Fruit fly (Drosophila melanogaster) whole organism, pupa: ENCODE data around the gene CG15760.
A peak's percentile ranks its signal among the peaks of the same experiment; 100 is the strongest.

ENCODE experiments used
- CG10348 ChIP-seq: fragments of 200-800 bp; sonication (Bioruptor generic); IDR thresholded peaks from 2 replicates; pipeline ENCODE4 v1.3.6; 2022; ENCODE audit warnings: missing biosample characterization, missing genetic modification characterization
- CG12605 ChIP-seq: fragments of 200-800 bp; sonication (Bioruptor generic); IDR thresholded peaks from 2 replicates; pipeline ENCODE4 v1.3.6; 2022; ENCODE audit warnings: missing biosample characterization, missing genetic modification characterization
- CG13204 ChIP-seq: fragments of 200-800 bp; sonication (Bioruptor generic); optimal IDR thresholded peaks from 2 replicates; lab custom pipeline; 2018; ENCODE audit warnings: missing biosample characterization, mild to moderate bottlenecking, missing genetic modification characterization, moderate library complexity
- CG14655 ChIP-seq: fragments of 200-800 bp; sonication (Bioruptor generic); optimal IDR thresholded peaks from 3 replicates; lab custom pipeline; 2017; ENCODE audit warnings: mild to moderate bottlenecking, missing biosample characterization, missing genetic modification reagents, missing genetic modification characterization
- CG15710 ChIP-seq: fragments of 200-800 bp; sonication (Bioruptor generic); optimal IDR thresholded peaks from 2 replicates; lab custom pipeline; 2018; ENCODE audit warnings: missing biosample characterization, mild to moderate bottlenecking, missing genetic modification characterization, moderate library complexity
- CG17806 ChIP-seq: fragments of 200-800 bp; sonication (Bioruptor generic); optimal IDR thresholded peaks from 2 replicates; lab custom pipeline; 2018; ENCODE audit warnings: missing biosample characterization, mild to moderate bottlenecking, missing genetic modification characterization, moderate library complexity
- CG32121 ChIP-seq: fragments of 200-800 bp; sonication (Bioruptor generic); IDR thresholded peaks from 2 replicates; pipeline ENCODE4 v1.3.6; 2022; ENCODE audit warnings: missing biosample characterization, missing genetic modification characterization
- CG34367 ChIP-seq: fragments of 200-800 bp; sonication (Bioruptor generic); optimal IDR thresholded peaks from 2 replicates; lab custom pipeline; 2018; ENCODE audit warnings: missing biosample characterization, mild to moderate bottlenecking, missing genetic modification characterization
- CG4496 ChIP-seq: fragments of 200-800 bp; sonication (Bioruptor generic); IDR thresholded peaks from 3 replicates; pipeline ENCODE4 v1.3.6; 2022; ENCODE audit warnings: missing biosample characterization, missing genetic modification characterization
- CG8159 ChIP-seq: fragments of 200-800 bp; sonication (Bioruptor generic); optimal IDR thresholded peaks from 3 replicates; lab custom pipeline; 2018; ENCODE audit warnings: missing biosample characterization, mild to moderate bottlenecking, missing genetic modification characterization, moderate library complexity
- CG8301 ChIP-seq: fragments of 200-800 bp; sonication (Bioruptor generic); optimal IDR thresholded peaks from 2 replicates; lab custom pipeline; 2018; ENCODE audit warnings: missing biosample characterization, mild to moderate bottlenecking, missing genetic modification characterization
- CG9948 ChIP-seq: fragments of 200-800 bp; sonication (Bioruptor generic); optimal IDR thresholded peaks from 2 replicates; lab custom pipeline; 2018; ENCODE audit warnings: missing biosample characterization, mild to moderate bottlenecking, missing genetic modification characterization, moderate library complexity
- D1 ChIP-seq: fragments of 200-800 bp; sonication (Bioruptor generic); optimal IDR thresholded peaks from 2 replicates; lab custom pipeline; 2018; ENCODE audit warnings: missing biosample characterization, mild to moderate bottlenecking, missing genetic modification characterization, moderate library complexity
- EcR ChIP-seq: fragments of 200-800 bp; sonication (Bioruptor generic); optimal IDR thresholded peaks from 3 replicates; lab custom pipeline; 2019; ENCODE audit warnings: missing biosample characterization, missing genetic modification characterization, mild to moderate bottlenecking, moderate library complexity, missing genetic modification reagents
- Ets98B ChIP-seq: fragments of 200-800 bp; sonication (Bioruptor generic); IDR thresholded peaks from 2 replicates; pipeline ENCODE4 v1.3.6; 2022; ENCODE audit warnings: missing biosample characterization, missing genetic modification characterization
- Pif1A ChIP-seq: fragments of 200-800 bp; sonication (Bioruptor generic); optimal IDR thresholded peaks from 3 replicates; lab custom pipeline; 2016; ENCODE audit warnings: missing biosample characterization, missing genetic modification characterization
- Pif1B ChIP-seq: fragments of 200-800 bp; sonication (Bioruptor generic); optimal IDR thresholded peaks from 3 replicates; lab custom pipeline; 2016; ENCODE audit warnings: missing biosample characterization, missing genetic modification characterization
- Snoo ChIP-seq: fragments of 200-800 bp; sonication (Bioruptor generic); optimal IDR thresholded peaks from 3 replicates; lab custom pipeline; 2017; ENCODE audit warnings: missing biosample characterization, mild to moderate bottlenecking, missing genetic modification characterization, inconsistent platforms
- fd96Ca ChIP-seq: fragments of 200-800 bp; sonication (Bioruptor generic); IDR thresholded peaks from 3 replicates; pipeline ENCODE4 v1.3.6; 2022; ENCODE audit warnings: missing biosample characterization, missing genetic modification characterization
- gl ChIP-seq: fragments of 200-800 bp; sonication (Bioruptor generic); optimal IDR thresholded peaks from 2 replicates; lab custom pipeline; 2018; ENCODE audit warnings: missing biosample characterization, mild to moderate bottlenecking, missing genetic modification characterization
- rn ChIP-seq: fragments of 200-800 bp; sonication (Bioruptor generic); IDR thresholded peaks from 2 replicates; pipeline ENCODE4 v1.3.6; 2022; ENCODE audit warnings: missing biosample characterization, missing genetic modification characterization

Gene CG15760

dm6 chrX:13634254-13634999 is 35.1 kb upstream of the CG15760 start:
- TF ChIP-seq Snoo, result peak; percentile 6
- no peak for TF ChIP-seq fd96Ca (GFP tag; lab: Robert Waterston, UW)
- no peak for TF ChIP-seq CG32121 (GFP tag; lab: Robert Waterston, UW)
- TF ChIP-seq Pif1B (GFP tag; lab: Kevin White, UChicago), result no peak
- no peak for TF ChIP-seq rn
- TF ChIP-seq D1, result no peak
- peak; percentile 0 for TF ChIP-seq CG8301
- no peak for TF ChIP-seq CG12605 (GFP tag; lab: Robert Waterston, UW)
- no peak for TF ChIP-seq CG10348 (GFP tag; lab: Robert Waterston, UW)
- TF ChIP-seq Pif1A (GFP tag; lab: Kevin White, UChicago), result peak; percentile 34
- TF ChIP-seq CG14655 (GFP tag; lab: Kevin White, UChicago), result peak; percentile 20
- TF ChIP-seq CG4496 (GFP tag; lab: Robert Waterston, UW), result 0 out of 3 replicates have a peak, but pooled peaks have one; percentile 24
- no peak for TF ChIP-seq CG9948 (tag; lab: Kevin White, UChicago)
- no peak for TF ChIP-seq Ets98B (GFP tag; lab: Robert Waterston, UW)
- TF ChIP-seq gl, result no peak
- TF ChIP-seq EcR (GFP tag; lab: Kevin White, UChicago), result peak; percentile 10
- no peak for TF ChIP-seq CG8159 (tag; lab: Kevin White, UChicago)
- TF ChIP-seq CG15710 (tag; lab: Kevin White, UChicago), result no peak
- TF ChIP-seq CG13204, result no peak
- TF ChIP-seq CG34367 (tag; lab: Kevin White, UChicago), result no peak
- no peak for TF ChIP-seq CG17806

dm6 chrX:13635000-13635368 is 34.5 kb upstream of the CG15760 start:
- no peak for TF ChIP-seq CG15710 (tag; lab: Kevin White, UChicago)
- no peak for TF ChIP-seq CG9948 (tag; lab: Kevin White, UChicago)

- TF ChIP-seq EcR (GFP tag; lab: Kevin White, UChicago) (no peak), Pif1A (GFP tag; lab: Kevin White, UChicago) (no peak), CG32121 (GFP tag; lab: Robert Waterston, UW) (no peak), gl (no peak), rn (no peak), Ets98B (GFP tag; lab: Robert Waterston, UW) (no peak), D1 (no peak), Pif1B (GFP tag; lab: Kevin White, UChicago) (no peak), Snoo (no peak), CG15710 (tag; lab: Kevin White, UChicago) (no peak), CG4496 (GFP tag; lab: Robert Waterston, UW) (no peak), CG34367 (tag; lab: Kevin White, UChicago) (no peak), CG8301 (no peak)
- TF ChIP-seq, all 21 proteins: peak for 0
Measured at dm6 chrX:13636810-13637209, 32.7 kb upstream of the CG15760 start.

- TF ChIP-seq EcR (GFP tag; lab: Kevin White, UChicago), result no peak
- TF ChIP-seq CG13204, result no peak
- TF ChIP-seq CG9948 (tag; lab: Kevin White, UChicago), result no peak
- no peak for TF ChIP-seq CG17806
- no peak for TF ChIP-seq CG32121 (GFP tag; lab: Robert Waterston, UW)
- TF ChIP-seq Pif1B (GFP tag; lab: Kevin White, UChicago), result no peak
Measured at dm6 chrX:13637588-13637987, 31.9 kb upstream of the CG15760 start.

dm6 chrX:13639998-13640691 is 29.4 kb upstream of the CG15760 start:
- TF ChIP-seq CG14655 (GFP tag; lab: Kevin White, UChicago) (peak; percentile 98), D1 (peak; percentile 93), CG8159 (tag; lab: Kevin White, UChicago) (peak; percentile 97), EcR (GFP tag; lab: Kevin White, UChicago) (peak; percentile 55), Ets98B (GFP tag; lab: Robert Waterston, UW) (peak; percentile 99), CG12605 (GFP tag; lab: Robert Waterston, UW) (peak; percentile 98), CG32121 (GFP tag; lab: Robert Waterston, UW) (peak; percentile 99), CG10348 (GFP tag; lab: Robert Waterston, UW) (peak; percentile 96), CG34367 (tag; lab: Kevin White, UChicago) (peak; percentile 97), CG17806 (peak; percentile 98), CG13204 (peak; percentile 87), CG4496 (GFP tag; lab: Robert Waterston, UW) (peak; percentile 99), Pif1B (GFP tag; lab: Kevin White, UChicago) (peak; percentile 99), Snoo (peak; percentile 94), Pif1A (GFP tag; lab: Kevin White, UChicago) (peak; percentile 99), rn (peak; percentile 97), CG15710 (tag; lab: Kevin White, UChicago) (peak; percentile 96), CG9948 (tag; lab: Kevin White, UChicago) (peak; percentile 96), gl (peak; percentile 97), CG8301 (peak; percentile 98), fd96Ca (GFP tag; lab: Robert Waterston, UW) (peak; percentile 99)
- TF ChIP-seq, all 21 proteins: peak for 21

- no peak for TF ChIP-seq CG13204
Measured at dm6 chrX:13640692-13641011, 28.8 kb upstream of the CG15760 start.
